Worm (Caenorhabditis elegans) whole organism, L3 larva: ENCODE data around the gene T12E12.6.

Experiments
- aly-2 ChIP-seq: fragments of 150-350 bp; optimal IDR thresholded peaks from 2 replicates; lab custom pipeline; 2014; ENCODE audit warnings: missing biosample characterization, missing genetic modification characterization
- ama-1 ChIP-seq: fragments of 150-350 bp; optimal IDR thresholded peaks from 2 replicates; lab custom pipeline; 2018
- ceh-9 ChIP-seq: sonication (generic microtip); optimal IDR thresholded peaks from 2 replicates; lab custom pipeline; 2018; ENCODE audit warnings: missing biosample characterization, missing genetic modification characterization
- elt-3 ChIP-seq, 3 experiments: fragments of 150-350 bp in 1 of 3; sonication (generic microtip) in 2 of 3; optimal IDR thresholded peaks; 2 replicates in 2 of 3; 4 replicates in 1 of 3; lab custom pipeline; 2014 to 2017; ENCODE audit warnings: missing biosample characterization in 3 of 3, missing genetic modification characterization in 3 of 3
- lin-39 ChIP-seq: fragments of 150-350 bp; optimal IDR thresholded peaks from 2 replicates; lab custom pipeline; 2018; ENCODE audit warnings: missing biosample characterization, missing genetic modification reagents, missing genetic modification characterization
- nhr-12 ChIP-seq: fragments of 150-350 bp; optimal IDR thresholded peaks from 2 replicates; lab custom pipeline; 2014; ENCODE audit warnings: missing biosample characterization, missing genetic modification characterization
- nhr-25 ChIP-seq: sonication (generic microtip); optimal IDR thresholded peaks from 2 replicates; lab custom pipeline; 2017; ENCODE audit warnings: missing biosample characterization, missing genetic modification characterization
- nhr-76 ChIP-seq: fragments of 150-350 bp; sonication (generic microtip); optimal IDR thresholded peaks from 5 replicates; lab custom pipeline; 2014; ENCODE audit warnings: missing biosample characterization, missing genetic modification characterization
- nhr-77 ChIP-seq: fragments of 150-350 bp; optimal IDR thresholded peaks from 2 replicates; lab custom pipeline; 2014; ENCODE audit warnings: missing biosample characterization, missing genetic modification characterization
- pqm-1 ChIP-seq: fragments of 150-350 bp; optimal IDR thresholded peaks from 2 replicates; lab custom pipeline; 2017; ENCODE audit warnings: missing biosample characterization, missing genetic modification characterization, inconsistent platforms
- unc-62 ChIP-seq: fragments of 150-350 bp; sonication (generic microtip); optimal IDR thresholded peaks from 4 replicates; lab custom pipeline; 2014; ENCODE audit warnings: missing biosample characterization, missing genetic modification reagents, missing genetic modification characterization
- zag-1 ChIP-seq: fragments of 150-350 bp; optimal IDR thresholded peaks from 2 replicates; lab custom pipeline; 2014; ENCODE audit warnings: missing biosample characterization, missing genetic modification characterization

DNA sequence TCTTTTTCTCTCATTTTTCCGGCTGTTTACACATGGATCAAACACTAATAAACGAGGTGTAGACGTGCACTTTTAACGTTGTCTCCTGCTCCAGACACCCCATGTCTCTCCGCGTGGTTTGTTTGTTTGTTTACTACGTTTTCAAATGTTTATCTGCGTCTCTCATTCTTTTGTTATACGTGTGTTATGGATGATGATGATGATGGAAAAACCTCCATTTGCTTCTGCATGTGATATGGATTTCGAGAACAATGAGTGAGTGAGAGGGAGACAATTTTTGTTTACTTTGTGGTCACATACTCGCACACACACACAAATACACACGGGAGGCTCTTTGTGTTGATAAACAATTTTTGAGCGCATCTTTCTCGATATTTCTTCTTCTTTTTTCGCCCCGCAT is 30.5 kb upstream of the T12E12.6 start:
- TF ChIP-seq lin-39 (peak; percentile 75), aly-2 (tag; lab: Kevin White, UChicago) (no peak), ama-1 (no peak), pqm-1 (tag; lab: Kevin White, UChicago) (peak; percentile 86), unc-62 (no peak), nhr-12 (no peak), ceh-9 (no peak), nhr-76 (tag; lab: Kevin White, UChicago) (no peak), zag-1 (tag; lab: Kevin White, UChicago) (no peak), elt-3 (tag; optimal IDR thresholded peaks at IDR 0.05; lab: Kevin White, UChicago) (no peak), nhr-77 (tag; lab: Kevin White, UChicago) (no peak), nhr-25 (tag; lab: Kevin White, UChicago) (no peak)
